Fruit fly (Drosophila melanogaster) whole organism, embryonic: ENCODE data around the gene nmo.
A peak's percentile ranks its signal among the peaks of the same experiment; 100 is the strongest.

Experiments used
- Asciz ChIP-seq: fragments of 200-800 bp; sonication (Bioruptor generic); optimal IDR thresholded peaks from 2 replicates; lab custom pipeline; 2017; ENCODE audit warnings: missing biosample characterization, mild to moderate bottlenecking, missing genetic modification characterization, missing genetic modification reagents
- Atf6 ChIP-seq: fragments of 200-800 bp; sonication (Bioruptor generic); IDR thresholded peaks from 2 replicates; pipeline ENCODE4 v1.3.6; 2022; ENCODE audit warnings: missing biosample characterization, missing genetic modification characterization
- Awh ChIP-seq: fragments of 200-800 bp; sonication (Bioruptor generic); IDR thresholded peaks from 2 replicates; pipeline ENCODE4, ENCODE4 v1.3.6; 2022; ENCODE audit warnings: missing biosample characterization, missing genetic modification characterization
- B-H1 ChIP-seq: fragments of 200-800 bp; sonication (Bioruptor generic); IDR thresholded peaks from 3 replicates; pipeline ENCODE4 v1.3.6; 2022; ENCODE audit warnings: missing biosample characterization, missing genetic modification characterization
- Bgb ChIP-seq: fragments of 200-800 bp; sonication (Bioruptor generic); IDR thresholded peaks from 2 replicates; pipeline ENCODE4 v1.3.6; 2022; ENCODE audit warnings: missing biosample characterization, missing genetic modification characterization; ENCODE audit not compliant: partially characterized antibody
- Blimp-1 ChIP-seq: fragments of 200-800 bp; sonication (Bioruptor generic); optimal IDR thresholded peaks from 3 replicates; lab custom pipeline; 2018; ENCODE audit warnings: missing biosample characterization, missing genetic modification characterization, mild to moderate bottlenecking, moderate library complexity, missing genetic modification reagents
- CG10267 ChIP-seq: fragments of 200-800 bp; sonication (Bioruptor generic); optimal IDR thresholded peaks from 2 replicates; lab custom pipeline; 2018; ENCODE audit warnings: missing biosample characterization, mild to moderate bottlenecking, missing genetic modification characterization, moderate library complexity
- CG11247 ChIP-seq: fragments of 200-800 bp; sonication (Bioruptor generic); IDR thresholded peaks from 2 replicates; pipeline ENCODE4 v1.3.6; 2022; ENCODE audit warnings: missing biosample characterization, missing genetic modification characterization
- CG12769 ChIP-seq: fragments of 200-800 bp; sonication (Bioruptor generic); optimal IDR thresholded peaks from 2 replicates; lab custom pipeline; 2019; ENCODE audit warnings: missing biosample characterization, mild to moderate bottlenecking, missing genetic modification characterization, moderate library complexity
- CG13424 ChIP-seq: fragments of 200-800 bp; sonication (Bioruptor generic); optimal IDR thresholded peaks from 2 replicates; lab custom pipeline; 2019; ENCODE audit warnings: missing biosample characterization, mild to moderate bottlenecking, missing genetic modification characterization, moderate library complexity
- CG15269 ChIP-seq: fragments of 200-800 bp; sonication (Bioruptor generic); optimal IDR thresholded peaks from 2 replicates; lab custom pipeline; 2018; ENCODE audit warnings: missing biosample characterization, mild to moderate bottlenecking, missing genetic modification characterization, moderate library complexity
- CG17568 ChIP-seq: fragments of 200-800 bp; sonication (Bioruptor generic); optimal IDR thresholded peaks from 2 replicates; lab custom pipeline; 2018; ENCODE audit warnings: missing biosample characterization, mild to moderate bottlenecking, missing genetic modification characterization, moderate library complexity
- CG17912 ChIP-seq: fragments of 200-800 bp; sonication (Bioruptor generic); optimal IDR thresholded peaks from 2 replicates; lab custom pipeline; 2018; ENCODE audit warnings: missing biosample characterization, mild to moderate bottlenecking, missing genetic modification characterization
- CG2712 ChIP-seq: fragments of 200-800 bp; optimal IDR thresholded peaks from 3 replicates; lab custom pipeline; 2019; ENCODE audit warnings: missing biosample characterization, mild to moderate bottlenecking, missing genetic modification characterization, moderate library complexity
- CG30403 ChIP-seq: fragments of 200-800 bp; sonication (Bioruptor generic); optimal IDR thresholded peaks from 3 replicates; lab custom pipeline; 2016; ENCODE audit warnings: missing biosample characterization, missing genetic modification characterization
- CG32532 ChIP-seq: fragments of 200-800 bp; sonication (Bioruptor generic); IDR thresholded peaks from 2 replicates; pipeline ENCODE4 v1.3.6; 2022; ENCODE audit warnings: missing biosample characterization, missing genetic modification characterization
- CG6175 ChIP-seq: fragments of 200-800 bp; sonication (Bioruptor generic); IDR thresholded peaks from 3 replicates; pipeline ENCODE4 v1.3.6; 2022; ENCODE audit warnings: missing biosample characterization, missing genetic modification characterization
- CG6689 ChIP-seq: fragments of 200-800 bp; sonication (Bioruptor generic); IDR thresholded peaks from 2 replicates; pipeline ENCODE4 v1.3.6; 2022; ENCODE audit warnings: missing biosample characterization, missing genetic modification characterization
- CG7745 ChIP-seq: fragments of 200-800 bp; sonication (Bioruptor generic); optimal IDR thresholded peaks from 2 replicates; lab custom pipeline; 2018; ENCODE audit warnings: missing biosample characterization, mild to moderate bottlenecking, missing genetic modification characterization, moderate library complexity
- CG7839 ChIP-seq: fragments of 200-800 bp; sonication (Bioruptor generic); optimal IDR thresholded peaks from 3 replicates; lab custom pipeline; 2018; ENCODE audit warnings: missing biosample characterization, mild to moderate bottlenecking, missing genetic modification characterization, moderate library complexity
- CG8281 ChIP-seq: fragments of 200-800 bp; sonication (Bioruptor generic); optimal IDR thresholded peaks from 2 replicates; lab custom pipeline; 2018; ENCODE audit warnings: missing biosample characterization, mild to moderate bottlenecking, missing genetic modification characterization, moderate library complexity
- CG8924 ChIP-seq: fragments of 200-800 bp; optimal IDR thresholded peaks from 3 replicates; lab custom pipeline; 2019; ENCODE audit warnings: missing biosample characterization, mild to moderate bottlenecking, missing genetic modification characterization, moderate library complexity
- CG9437 ChIP-seq: fragments of 200-800 bp; sonication (Bioruptor generic); optimal IDR thresholded peaks from 2 replicates; lab custom pipeline; 2018; ENCODE audit warnings: missing biosample characterization, mild to moderate bottlenecking, missing genetic modification characterization
- CTCF ChIP-seq: fragments of 200-800 bp; sonication (Bioruptor generic); optimal IDR thresholded peaks from 2 replicates; lab custom pipeline; 2017; ENCODE audit warnings: missing biosample characterization, mild to moderate bottlenecking, missing genetic modification characterization, moderate library complexity
- GATAe ChIP-seq: fragments of 200-800 bp; sonication (Bioruptor generic); conservative IDR thresholded peaks from 2 replicates; pipeline ENCODE4 v1.3.6; 2022; ENCODE audit warnings: missing biosample characterization, missing genetic modification characterization
- Lpt ChIP-seq: fragments of >200 bp; optimal IDR thresholded peaks from 2 replicates; lab custom pipeline; 2018; ENCODE audit warnings: missing biosample characterization, missing genetic modification characterization
- Med ChIP-seq: fragments of 200-800 bp; sonication (Bioruptor generic); peaks from one replicate; lab custom pipeline; 2016; ENCODE audit warnings: missing biosample characterization, missing genetic modification characterization, mild to moderate bottlenecking, inconsistent platforms, moderate library complexity
- Myb ChIP-seq: fragments of 200-800 bp; sonication (Bioruptor generic); optimal IDR thresholded peaks from 2 replicates; lab custom pipeline; 2016; ENCODE audit warnings: missing biosample characterization, missing genetic modification characterization
- ab ChIP-seq: fragments of 200-800 bp; sonication (Bioruptor generic); optimal IDR thresholded peaks from 2 replicates; lab custom pipeline; 2016; ENCODE audit warnings: missing biosample characterization, missing genetic modification characterization
- al ChIP-seq: fragments of 200-800 bp; sonication (Bioruptor generic); IDR thresholded peaks from 2 replicates; pipeline ENCODE4 v1.3.6; 2022; ENCODE audit warnings: missing biosample characterization, missing genetic modification characterization
- da ChIP-seq: fragments of 200-800 bp; sonication (Bioruptor generic); optimal IDR thresholded peaks from 2 replicates; lab custom pipeline; 2016; ENCODE audit warnings: missing biosample characterization, missing genetic modification characterization
- ewg ChIP-seq: fragments of 200-800 bp; sonication (Bioruptor generic); optimal IDR thresholded peaks from 3 replicates; lab custom pipeline; 2017; ENCODE audit warnings: mild to moderate bottlenecking, missing biosample characterization, missing genetic modification reagents, missing genetic modification characterization
- fd64A ChIP-seq: fragments of 200-800 bp; sonication (Bioruptor generic); optimal IDR thresholded peaks from 3 replicates; lab custom pipeline; 2018; ENCODE audit warnings: missing biosample characterization, mild to moderate bottlenecking, missing genetic modification characterization
- fd96Cb ChIP-seq: fragments of 200-800 bp; sonication (Bioruptor generic); optimal IDR thresholded peaks from 2 replicates; lab custom pipeline; 2018; ENCODE audit warnings: missing biosample characterization, mild to moderate bottlenecking, missing genetic modification characterization, moderate library complexity
- kni ChIP-seq: fragments of 200-800 bp; sonication (Bioruptor generic); optimal IDR thresholded peaks from 3 replicates; lab custom pipeline; 2017; ENCODE audit warnings: mild to moderate bottlenecking, missing biosample characterization, missing genetic modification reagents, missing genetic modification characterization
- nerfin-2 ChIP-seq: fragments of 200-800 bp; sonication (Bioruptor generic); IDR thresholded peaks from 2 replicates; pipeline ENCODE4 v1.3.6; 2022; ENCODE audit warnings: missing biosample characterization, missing genetic modification characterization; ENCODE audit not compliant: partially characterized antibody
- onecut ChIP-seq: fragments of 200-800 bp; sonication (Bioruptor generic); IDR thresholded peaks from 2 replicates; pipeline ENCODE4 v1.3.6; 2022; ENCODE audit warnings: missing biosample characterization, missing genetic modification characterization
- run ChIP-seq: fragments of 200-800 bp; sonication (Bioruptor generic); optimal IDR thresholded peaks from 3 replicates; lab custom pipeline; 2018; ENCODE audit warnings: missing biosample characterization, mild to moderate bottlenecking, missing genetic modification characterization
- sisA ChIP-seq: fragments of 200-800 bp; sonication (Bioruptor generic); IDR thresholded peaks from 2 replicates; pipeline ENCODE4 v1.3.6; 2022; ENCODE audit warnings: missing biosample characterization, missing genetic modification characterization
- slp2 ChIP-seq: fragments of 200-800 bp; sonication (Bioruptor generic); optimal IDR thresholded peaks from 2 replicates; lab custom pipeline; 2016; ENCODE audit warnings: missing biosample characterization, missing genetic modification characterization
- so ChIP-seq: fragments of 200-800 bp; sonication (Bioruptor generic); IDR thresholded peaks from 3 replicates; pipeline ENCODE4 v1.3.6; 2022; ENCODE audit warnings: missing biosample characterization, missing genetic modification characterization
- sr ChIP-seq: fragments of 200-800 bp; sonication (Bioruptor generic); IDR thresholded peaks from 3 replicates; pipeline ENCODE4 v1.3.6; 2022; ENCODE audit warnings: missing biosample characterization, missing genetic modification characterization
- trem ChIP-seq: fragments of 200-800 bp; optimal IDR thresholded peaks from 3 replicates; lab custom pipeline; 2019; ENCODE audit warnings: missing biosample characterization, mild to moderate bottlenecking, missing genetic modification characterization, moderate library complexity
- vvl ChIP-seq: fragments of 200-800 bp; sonication (Bioruptor generic); IDR thresholded peaks from 2 replicates; pipeline ENCODE4 v1.3.6; 2022; ENCODE audit warnings: missing biosample characterization, missing genetic modification characterization
- zf30C ChIP-seq: fragments of 200-800 bp; sonication (Bioruptor generic); optimal IDR thresholded peaks from 3 replicates; lab custom pipeline; 2018; ENCODE audit warnings: missing biosample characterization, mild to moderate bottlenecking, missing genetic modification characterization
- zfh1 ChIP-seq: fragments of 200-800 bp; sonication (Bioruptor generic); IDR thresholded peaks from 3 replicates; pipeline ENCODE4 v1.3.6; 2022; ENCODE audit warnings: missing biosample characterization, missing genetic modification characterization

nmo gene

DNA sequence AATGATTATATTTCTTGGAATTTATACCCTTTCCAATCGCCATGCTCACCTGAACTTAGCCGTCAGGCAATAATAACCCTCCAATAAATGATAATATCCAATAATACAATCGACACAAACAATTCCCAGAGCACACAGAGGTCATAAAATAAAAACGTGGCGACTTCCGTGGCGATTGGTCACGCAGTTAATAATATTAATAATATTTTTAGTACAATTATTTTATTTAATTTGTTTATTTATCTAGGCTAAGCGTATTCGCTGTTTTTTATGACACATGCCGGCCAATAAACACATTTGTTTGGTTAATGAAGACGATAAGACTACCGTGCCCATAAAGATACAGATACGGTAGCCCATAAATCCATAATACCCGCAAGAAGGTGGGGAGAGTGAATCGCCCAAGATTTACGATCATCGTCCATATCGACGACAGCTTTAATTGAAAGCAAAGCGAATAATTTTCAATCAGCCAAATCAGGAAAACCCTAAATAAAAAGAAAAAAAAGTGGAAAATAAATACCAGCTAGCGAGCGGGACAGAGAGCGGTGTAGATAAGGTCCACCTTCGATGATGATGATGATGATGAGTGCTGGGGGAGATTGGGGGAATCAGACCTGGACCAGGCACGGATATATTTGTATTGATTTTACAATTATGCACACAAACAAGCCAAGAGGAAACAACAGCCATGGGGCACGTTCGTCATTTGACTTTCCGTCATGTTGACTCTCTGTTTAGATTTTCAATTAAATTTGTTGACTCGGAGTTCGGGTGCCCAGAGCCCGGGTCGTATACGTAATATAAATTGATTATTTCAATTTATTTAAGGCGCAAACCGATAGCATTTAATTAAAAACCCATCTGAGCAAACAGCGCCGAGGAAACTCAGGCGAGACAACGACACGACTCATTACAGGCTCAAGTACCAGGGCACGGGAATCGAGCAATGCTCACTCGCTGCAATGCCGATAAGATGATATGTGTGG lies 17.8 kb upstream of the nmo start (continued):
- no peak for TF ChIP-seq B-H1 (GFP tag; lab: Robert Waterston, UW)
- no peak for TF ChIP-seq Awh (GFP tag; lab: Robert Waterston, UW)
- TF ChIP-seq slp2, result no peak
- no peak for TF ChIP-seq vvl
- TF ChIP-seq al (GFP tag; lab: Robert Waterston, UW), result no peak

DNA sequence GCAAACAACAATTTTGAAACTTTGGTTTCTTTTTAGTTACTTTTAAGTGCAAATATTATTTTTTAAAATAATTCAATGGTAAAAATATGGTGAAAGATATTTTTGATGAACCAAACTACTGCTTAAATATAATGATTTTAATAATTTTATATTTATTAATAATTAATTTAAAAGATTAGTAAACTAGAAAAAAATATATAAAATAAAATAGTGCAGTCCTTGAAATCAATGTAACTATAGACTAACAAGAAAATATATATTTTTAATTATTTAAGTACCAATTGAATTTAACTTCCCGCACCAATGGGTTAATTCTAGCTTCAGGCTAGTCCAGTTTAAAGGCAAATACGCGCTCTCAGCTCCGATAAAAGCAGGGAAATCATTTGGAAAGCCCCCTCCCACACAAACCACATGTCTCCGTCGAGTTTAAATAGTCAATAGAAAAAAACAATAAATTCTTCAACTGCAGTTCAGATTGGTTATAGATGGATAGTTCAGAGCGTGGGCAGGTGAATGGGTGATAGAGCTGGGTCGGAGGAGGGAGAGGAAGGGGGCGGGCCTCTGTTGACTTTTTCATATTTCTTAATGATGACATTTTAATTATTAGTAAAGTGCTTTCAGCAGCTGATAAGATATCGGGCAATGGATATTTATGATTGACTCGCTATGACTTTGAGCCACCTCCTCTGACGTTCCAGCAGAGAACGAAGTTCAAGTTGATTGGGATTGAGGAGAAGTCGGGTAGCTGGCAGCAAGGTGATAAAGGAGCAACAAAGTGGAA lies 16.7 kb upstream of the nmo start:
- TF ChIP-seq CG6689 (GFP tag; lab: Robert Waterston, UW) (no peak), fd96Cb (peak; percentile 39), CG11247 (GFP tag; lab: Robert Waterston, UW) (no peak), Lpt (GFP tag; lab: Kevin White, UChicago) (no peak), CG32532 (GFP tag; lab: Robert Waterston, UW) (0 out of 2 replicates have a peak, but pooled peaks have one; percentile 15), Atf6 (no peak), CG8281 (no peak), zfh1 (GFP tag; lab: Robert Waterston, UW) (0 out of 3 replicates have a peak, but pooled peaks have one; percentile 7), CG30403 (GFP tag; lab: Kevin White, UChicago) (peak; percentile 19), CG7745 (tag; lab: Kevin White, UChicago) (peak; percentile 47), sisA (GFP tag; lab: Robert Waterston, UW) (no peak), CG2712 (tag; lab: Kevin White, UChicago) (peak; percentile 68), Blimp-1 (GFP tag; lab: Kevin White, UChicago) (peak; percentile 51), CG17912 (GFP tag; lab: Kevin White, UChicago) (no peak), zf30C (GFP tag; lab: Kevin White, UChicago) (no peak), kni (peak; percentile 33), CG12769 (tag; lab: Kevin White, UChicago) (peak; percentile 5), GATAe (GFP tag; lab: Robert Waterston, UW) (peak; percentile 64; the same call in 1 of the 2 replicates), run (tag; lab: Kevin White, UChicago) (peak; percentile 23), Asciz (GFP tag; lab: Kevin White, UChicago) (peak; percentile 27), CG8924 (tag; lab: Kevin White, UChicago) (peak; percentile 50), CG9437 (GFP tag; lab: Kevin White, UChicago) (peak; percentile 26), CTCF (GFP tag; lab: Kevin White, UChicago) (no peak), trem (tag; lab: Kevin White, UChicago) (no peak), Myb (no peak), onecut (GFP tag; lab: Robert Waterston, UW) (peak; percentile 29; the same call in 1 of the 2 replicates), CG15269 (peak; percentile 6), ab (no peak), so (no peak), CG17568 (peak; percentile 21), nerfin-2 (GFP tag; lab: Robert Waterston, UW) (no peak), CG6175 (GFP tag; lab: Robert Waterston, UW) (no peak), fd64A (GFP tag; lab: Kevin White, UChicago) (peak; percentile 71), sr (GFP tag; lab: Robert Waterston, UW) (0 out of 3 replicates have a peak, but pooled peaks have one; percentile 37), da (no peak), Med (peak; percentile 44), CG7839 (peak; percentile 44), CG13424 (tag; lab: Kevin White, UChicago) (peak; percentile 48), ewg (GFP tag; lab: Kevin White, UChicago) (no peak), CG10267 (tag; lab: Kevin White, UChicago) (peak; percentile 45), Bgb (GFP tag; lab: Robert Waterston, UW) (no peak)
